Worm (Caenorhabditis elegans) whole organism, young adult: ENCODE results near the gene ins-4.
"Not testable (repeated sequence)": the region's sequence is repeated elsewhere in the genome, so short reads cannot be mapped to it uniquely, and the experiment has no call there.

Experiments
- B0035.1 ChIP-seq: sonication (generic microtip); optimal IDR thresholded peaks from 2 replicates; lab custom pipeline; 2016; ENCODE audit warnings: missing genetic modification characterization, mild to moderate bottlenecking, missing compliant biosample characterization, missing genotype, missing genetic modification reagents
- B0336.3 ChIP-seq: fragments of 200-800 bp; sonication (Bioruptor generic); IDR thresholded peaks from 2 replicates; pipeline ENCODE4 v1.3.6; 2022; ENCODE audit warnings: missing genetic modification characterization, missing compliant biosample characterization
- F57C9.4 ChIP-seq: sonication (generic microtip); optimal IDR thresholded peaks from 2 replicates; lab custom pipeline; 2017; ENCODE audit warnings: mild to moderate bottlenecking, missing genetic modification characterization, missing compliant biosample characterization
- K12H6.12 ChIP-seq: fragments of 200-800 bp; sonication (Bioruptor generic); optimal IDR thresholded peaks from 2 replicates; lab custom pipeline; 2018; ENCODE audit warnings: mild to moderate bottlenecking, missing genetic modification characterization, missing compliant biosample characterization
- Y53G8AR.9 ChIP-seq: fragments of 200-800 bp; sonication (Bioruptor generic); conservative IDR thresholded peaks from 2 replicates; pipeline ENCODE4 v1.3.6; 2022; ENCODE audit warnings: missing genetic modification reagents, missing genetic modification characterization, missing compliant biosample characterization
- Y67H2A.10 ChIP-seq: fragments of 200-800 bp; sonication (Bioruptor generic); conservative IDR thresholded peaks from 2 replicates; pipeline ENCODE4 v1.3.6; 2022; ENCODE audit warnings: missing genetic modification reagents, missing genetic modification characterization, missing compliant biosample characterization
- Y79H2A.3 ChIP-seq: fragments of 200-800 bp; sonication (Bioruptor generic); conservative IDR thresholded peaks from 2 replicates; pipeline ENCODE4 v1.3.6; 2022; ENCODE audit warnings: missing genetic modification reagents, missing genetic modification characterization, missing compliant biosample characterization
- Y95B8A.8 ChIP-seq: fragments of 200-800 bp; sonication (Bioruptor generic); IDR thresholded peaks from 2 replicates; pipeline ENCODE4 v1.3.6; 2022; ENCODE audit warnings: missing genetic modification reagents, missing genetic modification characterization, missing compliant biosample characterization
- aptf-2 ChIP-seq: fragments of 200-800 bp; sonication (Bioruptor generic); conservative IDR thresholded peaks from 2 replicates; pipeline ENCODE4 v1.3.6; 2022; ENCODE audit warnings: missing genetic modification reagents, missing genetic modification characterization, missing compliant biosample characterization
- aptf-3 ChIP-seq: fragments of 200-800 bp; sonication (Bioruptor generic); IDR thresholded peaks from 2 replicates; pipeline ENCODE4 v1.3.6; 2022; ENCODE audit warnings: missing genetic modification characterization, missing compliant biosample characterization
- atf-7 ChIP-seq: sonication (generic microtip); optimal IDR thresholded peaks from 2 replicates; lab custom pipeline; 2017; ENCODE audit warnings: mild to moderate bottlenecking, missing genetic modification characterization, missing compliant biosample characterization
- attf-3 ChIP-seq: fragments of 200-800 bp; sonication (Bioruptor generic); conservative IDR thresholded peaks from 2 replicates; pipeline ENCODE4 v1.3.6; 2022; ENCODE audit warnings: missing genetic modification reagents, missing genetic modification characterization, missing compliant biosample characterization
- ccch-3 ChIP-seq: fragments of 200-800 bp; sonication (Bioruptor generic); optimal IDR thresholded peaks from 2 replicates; lab custom pipeline; 2018; ENCODE audit warnings: mild to moderate bottlenecking, missing genetic modification characterization, missing compliant biosample characterization
- cebp-2 ChIP-seq: fragments of 200-800 bp; sonication (Bioruptor generic); IDR thresholded peaks from 2 replicates; pipeline ENCODE4 v1.3.6; 2022; ENCODE audit warnings: missing genetic modification characterization, missing compliant biosample characterization
- ceh-40 ChIP-seq: fragments of 200-800 bp; sonication (Bioruptor generic); IDR thresholded peaks from 2 replicates; pipeline ENCODE4 v1.3.6; 2022; ENCODE audit warnings: missing genetic modification characterization, missing compliant biosample characterization
- egl-44 ChIP-seq: fragments of 200-800 bp; sonication (Bioruptor generic); IDR thresholded peaks from 2 replicates; pipeline ENCODE4 v1.3.6; 2022; ENCODE audit warnings: missing genetic modification reagents, missing genetic modification characterization, missing compliant biosample characterization
- egrh-3 ChIP-seq: fragments of 200-800 bp; sonication (Bioruptor generic); IDR thresholded peaks from 2 replicates; pipeline ENCODE4 v1.3.6; 2022; ENCODE audit warnings: missing genetic modification reagents, missing genetic modification characterization, missing compliant biosample characterization
- ets-4 ChIP-seq: fragments of 200-800 bp; sonication (Bioruptor generic); optimal IDR thresholded peaks from 2 replicates; lab custom pipeline; 2018; ENCODE audit warnings: mild to moderate bottlenecking, missing genetic modification characterization, missing compliant biosample characterization
- fkh-3 ChIP-seq: sonication (generic microtip); optimal IDR thresholded peaks from 2 replicates; lab custom pipeline; 2016; ENCODE audit warnings: mild to moderate bottlenecking, missing genetic modification characterization, missing compliant biosample characterization
- hmg-20 ChIP-seq: fragments of 200-800 bp; sonication (Bioruptor generic); IDR thresholded peaks from 2 replicates; pipeline ENCODE4 v1.3.6; 2022; ENCODE audit warnings: missing genetic modification reagents, missing genetic modification characterization, missing compliant biosample characterization
- hrde-1 ChIP-seq: sonication (generic microtip); optimal IDR thresholded peaks from 2 replicates; lab custom pipeline; 2016; ENCODE audit warnings: missing genetic modification characterization, mild to moderate bottlenecking, missing compliant biosample characterization, moderate library complexity, missing genotype, missing genetic modification reagents, borderline replicate concordance
- lin-35 ChIP-seq, 3 experiments: fragments of 150-350 bp in 2 of 3; sonication (generic microtip) in 1 of 3; optimal IDR thresholded peaks; 2 replicates each; lab custom pipeline; 2014 to 2018; ENCODE audit warnings: missing biosample characterization in 3 of 3, missing genetic modification characterization in 3 of 3, missing genetic modification reagents in 3 of 3
- lsl-1 ChIP-seq: fragments of 200-800 bp; sonication (Bioruptor generic); optimal IDR thresholded peaks from 2 replicates; lab custom pipeline; 2018; ENCODE audit warnings: mild to moderate bottlenecking, missing genetic modification characterization, moderate library complexity, missing compliant biosample characterization
- madf-3 ChIP-seq: fragments of 200-800 bp; sonication (Bioruptor generic); IDR thresholded peaks from 2 replicates; pipeline ENCODE4 v1.3.6; 2022; ENCODE audit warnings: missing genetic modification reagents, missing genetic modification characterization, missing compliant biosample characterization
- mcd-1 ChIP-seq: fragments of 200-800 bp; sonication (Bioruptor generic); IDR thresholded peaks from 2 replicates; pipeline ENCODE4 v1.3.6; 2022; ENCODE audit warnings: missing genetic modification reagents, missing genetic modification characterization, missing compliant biosample characterization
- nfya-2 ChIP-seq: fragments of 200-800 bp; sonication (Bioruptor generic); IDR thresholded peaks from 2 replicates; pipeline ENCODE4 v1.3.6; 2022; ENCODE audit warnings: missing genetic modification reagents, missing genetic modification characterization, missing compliant biosample characterization
- rec-8 ChIP-seq, 2 experiments: sonication (generic microtip); optimal IDR thresholded peaks; 2 replicates each; lab custom pipeline; 2016; ENCODE audit warnings: mild to moderate bottlenecking in 2 of 2, missing genetic modification characterization in 2 of 2, missing genetic modification reagents in 2 of 2, missing genotype in 2 of 2, missing biosample characterization in 1 of 2, missing compliant biosample characterization in 1 of 2, moderate library complexity in 1 of 2
- sdz-38 ChIP-seq: sonication (generic microtip); optimal IDR thresholded peaks from 2 replicates; lab custom pipeline; 2016; ENCODE audit warnings: missing genotype, missing genetic modification characterization, missing compliant biosample characterization
- sea-2 ChIP-seq: fragments of 200-800 bp; sonication (Bioruptor generic); IDR thresholded peaks from 2 replicates; pipeline ENCODE4 v1.3.6; 2022; ENCODE audit warnings: missing genetic modification characterization, missing compliant biosample characterization
- tbp1 ChIP-seq: fragments of 200-800 bp; sonication (Bioruptor generic); optimal IDR thresholded peaks from 2 replicates; lab custom pipeline; 2018; ENCODE audit warnings: mild to moderate bottlenecking, missing genetic modification characterization, missing compliant biosample characterization
- unc-130 ChIP-seq: sonication (generic microtip); optimal IDR thresholded peaks from 2 replicates; lab custom pipeline; 2016; ENCODE audit warnings: missing genetic modification reagents, missing genetic modification characterization, missing compliant biosample characterization
- xnd-1 ChIP-seq: sonication (generic microtip); optimal IDR thresholded peaks from 2 replicates; lab custom pipeline; 2016; ENCODE audit warnings: missing genotype, missing genetic modification reagents, missing genetic modification characterization, missing compliant biosample characterization
- zfh-2 ChIP-seq: fragments of 200-800 bp; sonication (Bioruptor generic); conservative IDR thresholded peaks from 2 replicates; pipeline ENCODE4 v1.3.6; 2022; ENCODE audit warnings: missing genetic modification reagents, missing genetic modification characterization, missing compliant biosample characterization

Gene ins-4

DNA sequence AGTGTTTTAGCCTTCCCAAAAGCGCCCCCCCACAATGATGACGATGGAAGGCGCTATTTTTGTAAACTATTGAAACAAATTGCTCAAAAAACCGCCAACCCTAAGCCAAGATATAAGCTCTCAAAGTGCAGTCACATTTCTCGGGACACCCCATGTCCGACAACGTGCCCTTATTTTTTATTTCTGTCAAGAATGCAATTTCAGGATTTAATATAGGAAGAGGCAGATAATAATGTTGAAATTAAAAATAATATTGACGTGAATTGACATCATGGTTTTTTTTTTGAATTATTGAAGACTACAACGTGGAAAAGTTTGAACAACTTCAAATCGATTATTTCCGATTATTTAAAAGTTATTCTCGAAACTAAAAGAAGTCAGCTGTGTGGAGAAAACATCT is 17.9 kb downstream of the ins-4 start, which contains the start of gene ZK84.2:
Gene ZK84.2 (plus strand): TSS at position 301 of the 400 bp plus-strand sequence.
- TF ChIP-seq hmg-20; aptf-3 (GFP tag; lab: Robert Waterston, UW); egl-44: not testable (repeated sequence)

DNA sequence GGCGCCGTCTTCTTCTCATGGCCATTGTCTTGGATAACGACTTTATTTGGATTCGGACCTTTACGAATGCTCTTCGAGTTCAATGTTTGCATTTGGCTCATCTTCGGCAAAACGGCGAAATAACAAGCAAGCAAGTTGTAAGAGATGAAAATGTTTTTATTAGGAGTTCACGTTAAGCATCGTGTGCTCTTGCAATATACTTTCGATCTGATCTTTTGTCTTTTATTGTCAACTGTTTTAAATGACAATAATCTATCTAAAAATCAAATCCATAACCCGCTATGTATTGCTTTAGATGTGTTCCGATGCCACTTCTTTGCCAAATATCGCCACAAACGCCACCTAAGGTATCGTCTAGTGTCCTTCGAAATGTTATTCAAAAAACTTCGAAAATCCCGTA is 20.2 kb downstream of the ins-4 start, which contains the start of gene ZK84.5:
Gene ZK84.5 (minus strand): TSS at position 101 of the 400 bp plus-strand sequence.
- no peak for TF ChIP-seq lin-35 (GFP tag; optimal IDR thresholded peaks at IDR 0.05; lab: Kevin White, UChicago)
- TF ChIP-seq xnd-1 (tag; lab: Kevin White, UChicago): no peak
- no peak for TF ChIP-seq Y95B8A.8 (GFP tag; lab: Robert Waterston, UW)
- TF ChIP-seq unc-130: no peak
- TF ChIP-seq ets-4 (GFP tag; lab: Kevin White, UChicago): no peak
- no peak for TF ChIP-seq Y53G8AR.9
- no peak for TF ChIP-seq atf-7 (tag; lab: Kevin White, UChicago)
- no peak for TF ChIP-seq attf-3 (GFP tag; lab: Robert Waterston, UW)
- no peak for TF ChIP-seq cebp-2 (GFP tag; lab: Robert Waterston, UW)
- TF ChIP-seq fkh-3 (tag; lab: Kevin White, UChicago): no peak
- TF ChIP-seq Y67H2A.10: no peak
- no peak for TF ChIP-seq sea-2 (GFP tag; lab: Robert Waterston, UW)
- no peak for TF ChIP-seq sdz-38 (tag; lab: Kevin White, UChicago)
- TF ChIP-seq rec-8 (tag; optimal IDR thresholded peaks at IDR 0.05; lab: Kevin White, UChicago): no peak
- TF ChIP-seq Y79H2A.3: no peak
- TF ChIP-seq F57C9.4: no peak
- no peak for TF ChIP-seq B0336.3 (GFP tag; lab: Robert Waterston, UW)
- TF ChIP-seq, all 124 proteins: peak for 0

DNA sequence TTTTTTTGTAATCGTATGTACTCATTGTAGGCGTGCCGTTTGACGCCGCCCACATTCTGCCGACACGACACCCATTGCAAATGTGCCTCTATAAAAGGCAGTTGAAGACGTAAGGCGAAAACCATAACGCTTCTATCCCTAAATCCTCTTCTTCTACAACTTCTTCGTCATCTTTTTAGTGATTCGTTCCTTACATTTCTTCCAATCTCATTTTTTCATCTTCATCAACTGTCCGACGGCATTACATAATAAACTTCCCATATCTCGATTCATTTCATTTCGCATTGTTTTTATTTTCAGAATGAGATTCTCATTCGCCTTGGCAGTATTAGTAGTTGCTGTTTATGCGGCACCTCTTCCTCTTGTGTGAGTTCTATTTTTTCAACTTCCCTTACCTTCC is 24.2 kb downstream of the ins-4 start, which contains the start of gene ZK84.1:
Gene ZK84.1 (plus strand): TSS at position 301 of the 400 bp plus-strand sequence.
- TF ChIP-seq B0035.1 (tag; lab: Kevin White, UChicago) (no peak), hrde-1 (tag; lab: Kevin White, UChicago) (no peak), madf-3 (GFP tag; lab: Robert Waterston, UW) (no peak)
- TF ChIP-seq, all 124 proteins: peak for 0

DNA sequence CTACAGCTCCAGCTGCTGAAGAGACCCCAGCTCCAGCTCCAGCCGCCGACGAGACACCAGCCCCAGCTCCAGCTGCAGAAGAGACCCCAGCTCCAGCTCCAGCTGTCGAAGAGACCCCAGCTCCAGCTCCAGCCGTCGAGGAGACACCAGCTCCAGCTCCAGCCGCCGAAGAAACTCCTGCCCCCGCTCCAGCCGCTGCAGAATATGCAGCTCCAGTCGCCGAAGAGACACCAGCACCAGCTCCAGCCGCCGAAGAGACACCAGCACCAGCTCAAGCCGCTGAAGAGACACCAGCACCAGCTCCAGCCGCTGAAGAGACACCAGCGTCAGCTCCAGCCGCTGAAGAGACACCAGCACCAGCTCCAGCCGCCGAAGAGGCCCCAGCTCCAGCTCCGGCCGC is 26.4 kb downstream of the ins-4 start:
- TF ChIP-seq nfya-2 (GFP tag; lab: Robert Waterston, UW): no peak
- TF ChIP-seq mcd-1 (GFP tag; lab: Robert Waterston, UW): peak; percentile 16; the same call in 1 of the 2 replicates
- TF ChIP-seq zfh-2 (GFP tag; lab: Robert Waterston, UW): peak; percentile 83
- peak; percentile 98 for TF ChIP-seq egrh-3 (GFP tag; lab: Robert Waterston, UW)
- TF ChIP-seq, all 124 proteins: peak for 3

DNA sequence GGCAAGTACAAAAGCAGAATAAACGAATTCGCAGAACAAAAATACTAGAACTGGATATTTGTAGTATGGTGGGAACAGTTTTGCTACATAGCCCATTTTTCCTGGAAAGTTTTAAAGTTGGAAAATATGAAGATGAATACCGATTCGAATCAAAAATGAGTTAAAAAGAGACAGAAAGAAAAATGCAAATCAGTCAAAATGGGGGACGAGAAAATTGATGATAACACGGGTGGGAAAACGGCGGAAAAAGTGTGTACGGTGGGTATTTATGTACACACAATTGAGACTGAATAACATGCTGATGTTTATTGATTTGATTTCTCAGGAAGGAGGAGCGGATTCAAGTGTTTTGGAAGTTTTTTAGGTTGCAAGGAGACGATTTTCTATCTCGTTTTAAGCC is 28.7 kb downstream of the ins-4 start, which contains the start of gene R12C12.9:
Gene R12C12.9 (minus strand): TSS at position 101 of the 400 bp plus-strand sequence.
- TF ChIP-seq ceh-40 (GFP tag; lab: Robert Waterston, UW) (no peak), K12H6.12 (tag; lab: Kevin White, UChicago) (no peak), tbp1 (no peak), ccch-3 (GFP tag; lab: Kevin White, UChicago) (no peak), aptf-2 (no peak), madf-3 (GFP tag; lab: Robert Waterston, UW) (no peak), lsl-1 (GFP tag; lab: Kevin White, UChicago) (no peak)
- TF ChIP-seq, all 124 proteins: peak for 0
